Fruit fly (Drosophila melanogaster): ENCODE measurements around the gene Cox10.

DNA sequence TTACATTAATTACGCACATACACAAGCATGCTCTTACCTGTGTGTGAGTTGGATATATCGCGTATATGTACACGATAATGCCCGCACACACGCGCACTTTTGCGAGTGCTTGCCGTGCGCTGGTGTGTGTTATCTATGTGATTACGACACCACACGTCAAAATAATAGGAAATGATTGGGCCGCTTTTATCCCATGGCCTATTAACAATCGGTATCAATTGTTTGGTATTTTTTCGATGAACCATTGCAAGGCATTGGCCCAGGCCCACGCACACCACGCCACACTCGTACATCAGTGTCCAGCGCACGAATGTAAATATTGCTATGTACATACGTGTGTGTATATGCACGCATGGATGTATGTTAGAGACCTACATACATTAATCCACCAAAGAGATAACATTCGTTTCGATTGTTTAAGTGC, 3.6 kb downstream of the Cox10 start:
- no peak for TF ChIP-seq CrebA (GFP tag; optimal IDR thresholded peaks at IDR 0.05; ENCODE audit: borderline replicate concordance)
- TF ChIP-seq pan (optimal IDR thresholded peaks at IDR 0.05): no peak
- TF ChIP-seq sage (GFP tag; optimal IDR thresholded peaks at IDR 0.05): peak; percentile 47
- no peak for TF ChIP-seq CG32264 (GFP tag; optimal IDR thresholded peaks at IDR 0.05)
- TF ChIP-seq Hr78 (GFP tag; optimal IDR thresholded peaks at IDR 0.05): no peak
- no peak for TF ChIP-seq Mio (GFP tag; optimal IDR thresholded peaks at IDR 0.05)
- peak; percentile 11 for TF ChIP-seq sv (GFP tag; optimal IDR thresholded peaks at IDR 0.05)
- TF ChIP-seq woc (GFP tag; optimal IDR thresholded peaks at IDR 0.05): peak; percentile 55
- peak; percentile 29 for TF ChIP-seq psq (GFP tag; optimal IDR thresholded peaks at IDR 0.05)
- TF ChIP-seq Jra (GFP tag; optimal IDR thresholded peaks at IDR 0.05): peak; percentile 39
- TF ChIP-seq ey (GFP tag; optimal IDR thresholded peaks at IDR 0.05): peak; percentile 58
